Worm (Caenorhabditis elegans): Measurements from ENCODE around the gene oac-40.

DNA sequence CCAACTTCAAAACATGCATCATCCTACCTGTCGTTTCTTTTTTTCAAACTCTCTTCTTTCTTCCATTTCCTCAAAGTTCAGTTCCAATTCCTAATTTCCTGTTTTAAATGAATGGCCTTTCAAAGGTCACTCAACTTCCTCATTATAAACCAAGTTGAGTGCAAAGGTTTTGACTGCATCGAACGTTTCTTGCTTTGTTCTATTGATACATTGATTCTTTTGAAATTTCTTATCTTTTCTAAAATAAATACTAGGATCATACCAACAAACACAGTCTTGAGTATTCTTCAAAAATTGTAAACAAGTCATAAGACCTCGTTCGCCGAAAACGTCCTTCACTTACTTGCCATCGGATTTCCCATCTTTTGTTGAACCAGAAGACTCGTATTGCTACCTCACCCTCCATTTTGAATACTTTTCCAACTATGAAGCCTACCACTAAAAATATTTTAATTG is 26.4 kb upstream of the oac-40 start, which contains the start of gene F59E11.7:
- TF ChIP-seq W03F9.2 (tag; optimal IDR thresholded peaks at IDR 0.05) (no peak), him-1 (tag; optimal IDR thresholded peaks at IDR 0.05) (no peak)
